Worm (Caenorhabditis elegans) whole organism, early embryonic: ENCODE results near the gene Y55F3BR.6.

ENCODE experiments used
- B0310.2 ChIP-seq: sonication (generic microtip); optimal IDR thresholded peaks from 2 replicates; lab custom pipeline; 2016; ENCODE audit warnings: mild to moderate bottlenecking, missing genetic modification characterization, missing compliant biosample characterization
- F13C5.2 ChIP-seq: sonication (generic microtip); optimal IDR thresholded peaks from 2 replicates; lab custom pipeline; 2017; ENCODE audit warnings: mild to moderate bottlenecking, missing genetic modification characterization, inconsistent platforms, missing compliant biosample characterization
- aly-1 ChIP-seq: sonication (generic microtip); optimal IDR thresholded peaks from 2 replicates; lab custom pipeline; 2016; ENCODE audit warnings: missing genetic modification characterization, missing compliant biosample characterization
- ama-1 ChIP-seq: fragments of 150-350 bp; optimal IDR thresholded peaks from 2 replicates; lab custom pipeline; 2014
- ceh-13 ChIP-seq: fragments of 200-800 bp; sonication (Bioruptor generic); optimal IDR thresholded peaks from 2 replicates; lab custom pipeline; 2018; ENCODE audit warnings: mild to moderate bottlenecking, missing genetic modification characterization, missing compliant biosample characterization
- ets-7 ChIP-seq: sonication (generic microtip); optimal IDR thresholded peaks from 2 replicates; lab custom pipeline; 2016; ENCODE audit warnings: missing genotype, missing genetic modification characterization, missing compliant biosample characterization
- hnd-1 ChIP-seq: sonication (generic microtip); optimal IDR thresholded peaks from 2 replicates; lab custom pipeline; 2016; ENCODE audit warnings: missing genetic modification characterization, missing compliant biosample characterization
- pes-1 ChIP-seq: fragments of 200-800 bp; sonication (Bioruptor generic); IDR thresholded peaks from 2 replicates; pipeline ENCODE4 v1.3.6; 2022; ENCODE audit warnings: missing genetic modification reagents, missing genetic modification characterization, missing compliant biosample characterization

DNA sequence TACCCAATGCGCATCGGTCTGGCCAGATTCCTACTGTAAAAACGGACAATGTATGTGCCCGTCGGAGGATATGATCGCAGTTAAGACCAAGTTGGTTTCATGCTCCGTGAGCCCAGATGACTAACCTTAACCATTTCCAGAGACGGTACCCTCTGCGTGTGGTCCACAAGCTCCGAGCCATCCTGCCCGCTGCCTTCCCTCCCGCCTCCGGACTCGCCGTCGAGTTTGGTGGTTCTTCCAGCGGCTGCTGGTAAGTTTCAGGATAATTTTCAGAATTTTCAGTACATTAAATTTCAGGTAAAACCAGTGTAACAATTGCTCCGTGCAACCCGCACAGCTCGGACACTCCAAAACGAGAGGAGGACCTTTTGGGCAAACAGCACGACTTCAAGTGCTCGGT is 18.9 kb upstream of the Y55F3BR.6 start:
- no peak for TF ChIP-seq ama-1 (lab: Kevin White, UChicago)
- TF ChIP-seq B0310.2 = no peak
- TF ChIP-seq aly-1 (tag; lab: Kevin White, UChicago) = no peak
- no peak for TF ChIP-seq ets-7
- no peak for TF ChIP-seq pes-1 (GFP tag; lab: Robert Waterston, UW)
- TF ChIP-seq F13C5.2 (tag; lab: Kevin White, UChicago) = no peak
- TF ChIP-seq ceh-13 (GFP tag; lab: Kevin White, UChicago) = no peak
- TF ChIP-seq hnd-1 (tag; lab: Kevin White, UChicago) = no peak
